Fruit fly (Drosophila melanogaster) whole organism, embryonic: ENCODE results near the gene CG5180.

Source experiments
- CG10147 ChIP-seq: fragments of 200-800 bp; sonication (Bioruptor generic); optimal IDR thresholded peaks from 2 replicates; lab custom pipeline; 2019; ENCODE audit warnings: missing biosample characterization, mild to moderate bottlenecking, missing genetic modification characterization, moderate library complexity
- CG10209 ChIP-seq: fragments of 200-800 bp; sonication (Bioruptor generic); optimal IDR thresholded peaks from 3 replicates; lab custom pipeline; 2017; ENCODE audit warnings: missing biosample characterization, mild to moderate bottlenecking, missing genetic modification characterization, missing genetic modification reagents
- CG10431 ChIP-seq: fragments of 200-800 bp; sonication (Bioruptor generic); optimal IDR thresholded peaks from 3 replicates; lab custom pipeline; 2018; ENCODE audit warnings: missing biosample characterization, mild to moderate bottlenecking, missing genetic modification characterization
- CG11085 ChIP-seq: fragments of 200-800 bp; sonication (Bioruptor generic); IDR thresholded peaks from 2 replicates; pipeline ENCODE4 v1.3.6; 2022; ENCODE audit warnings: missing biosample characterization, missing genetic modification characterization
- CG12219 ChIP-seq: fragments of 200-800 bp; sonication (Bioruptor generic); optimal IDR thresholded peaks from 3 replicates; lab custom pipeline; 2018; ENCODE audit warnings: missing biosample characterization, mild to moderate bottlenecking, missing genetic modification characterization
- CG12391 ChIP-seq: fragments of 200-800 bp; sonication (Bioruptor generic); optimal IDR thresholded peaks from 3 replicates; lab custom pipeline; 2018; ENCODE audit warnings: missing biosample characterization, mild to moderate bottlenecking, missing genetic modification characterization, moderate library complexity
- CG13123 ChIP-seq: fragments of 200-800 bp; sonication (Bioruptor generic); optimal IDR thresholded peaks from 2 replicates; lab custom pipeline; 2016; ENCODE audit warnings: missing biosample characterization, missing genetic modification characterization
- CG14667 ChIP-seq: fragments of 200-800 bp; sonication (Bioruptor generic); IDR thresholded peaks from 2 replicates; pipeline ENCODE4 v1.3.6; 2022; ENCODE audit warnings: missing biosample characterization, missing genetic modification characterization
- CG15011 ChIP-seq: fragments of 200-800 bp; sonication (Bioruptor generic); optimal IDR thresholded peaks from 3 replicates; lab custom pipeline; 2018; ENCODE audit warnings: missing biosample characterization, mild to moderate bottlenecking, missing genetic modification characterization
- CG2202 ChIP-seq: fragments of 200-800 bp; sonication (Bioruptor generic); optimal IDR thresholded peaks from 2 replicates; lab custom pipeline; 2018; ENCODE audit warnings: missing biosample characterization, mild to moderate bottlenecking, missing genetic modification characterization
- CG4328 ChIP-seq: fragments of 200-800 bp; sonication (Bioruptor generic); optimal IDR thresholded peaks from 3 replicates; lab custom pipeline; 2017; ENCODE audit warnings: missing biosample characterization, missing genetic modification reagents, missing genetic modification characterization
- CG4707 ChIP-seq: fragments of 200-800 bp; sonication (Bioruptor generic); optimal IDR thresholded peaks from 2 replicates; lab custom pipeline; 2018; ENCODE audit warnings: missing biosample characterization, mild to moderate bottlenecking, missing genetic modification characterization, moderate library complexity
- CG4820 ChIP-seq: fragments of 200-800 bp; sonication (Bioruptor generic); optimal IDR thresholded peaks from 3 replicates; lab custom pipeline; 2016; ENCODE audit warnings: missing biosample characterization, missing genetic modification characterization
- CG6683 ChIP-seq: fragments of 200-800 bp; sonication (Bioruptor generic); optimal IDR thresholded peaks from 2 replicates; lab custom pipeline; 2017; ENCODE audit warnings: missing biosample characterization, mild to moderate bottlenecking, missing genetic modification characterization, missing genetic modification reagents
- CG7963 ChIP-seq: fragments of 200-800 bp; sonication (Bioruptor generic); IDR thresholded peaks from 3 replicates; pipeline ENCODE4 v1.3.6; 2022; ENCODE audit warnings: missing biosample characterization, missing genetic modification characterization; ENCODE audit not compliant: partially characterized antibody
- CG9932 ChIP-seq: fragments of 200-800 bp; sonication (Bioruptor generic); IDR thresholded peaks from 2 replicates; pipeline ENCODE4 v1.3.6; 2022; ENCODE audit warnings: missing biosample characterization, missing genetic modification characterization
- Camta ChIP-seq: fragments of 200-800 bp; sonication (Bioruptor generic); optimal IDR thresholded peaks from 2 replicates; lab custom pipeline; 2016; ENCODE audit warnings: missing biosample characterization, missing genetic modification characterization
- E2f1 ChIP-seq: fragments of 200-800 bp; sonication (Bioruptor generic); IDR thresholded peaks from 2 replicates; pipeline ENCODE4 v1.3.6; 2022; ENCODE audit warnings: missing biosample characterization, missing genetic modification characterization
- HLH54F ChIP-seq: fragments of 200-800 bp; sonication (Bioruptor generic); optimal IDR thresholded peaks from 3 replicates; lab custom pipeline; 2016; ENCODE audit warnings: missing biosample characterization, missing genetic modification characterization
- HLHmδ ChIP-seq: fragments of 200-800 bp; sonication (Bioruptor generic); optimal IDR thresholded peaks from 2 replicates; lab custom pipeline; 2018; ENCODE audit warnings: missing biosample characterization, mild to moderate bottlenecking, missing genetic modification characterization, moderate library complexity
- Hand ChIP-seq: fragments of 200-800 bp; sonication (Bioruptor generic); optimal IDR thresholded peaks from 2 replicates; lab custom pipeline; 2017; ENCODE audit warnings: mild to moderate bottlenecking, missing biosample characterization, missing genetic modification reagents, missing genetic modification characterization
- Hey ChIP-seq: fragments of 200-800 bp; sonication (Bioruptor generic); optimal IDR thresholded peaks from 3 replicates; lab custom pipeline; 2018; ENCODE audit warnings: missing biosample characterization, mild to moderate bottlenecking, missing genetic modification characterization
- Lpt ChIP-seq: fragments of >200 bp; optimal IDR thresholded peaks from 2 replicates; lab custom pipeline; 2018; ENCODE audit warnings: missing biosample characterization, missing genetic modification characterization
- MBD-R2 ChIP-seq: fragments of 200-800 bp; sonication (Bioruptor generic); IDR thresholded peaks from 2 replicates; pipeline ENCODE4 v1.3.6; 2022; ENCODE audit warnings: missing biosample characterization, missing genetic modification characterization
- Max ChIP-seq: fragments of 200-800 bp; sonication (Bioruptor generic); optimal IDR thresholded peaks from 2 replicates; lab custom pipeline; 2016; ENCODE audit warnings: missing biosample characterization, mild to moderate bottlenecking, missing genetic modification characterization
- Med ChIP-seq: fragments of 200-800 bp; sonication (Bioruptor generic); peaks from one replicate; lab custom pipeline; 2016; ENCODE audit warnings: missing biosample characterization, missing genetic modification characterization, mild to moderate bottlenecking, inconsistent platforms, moderate library complexity
- Meics ChIP-seq: fragments of 200-800 bp; sonication (Bioruptor generic); optimal IDR thresholded peaks from 2 replicates; lab custom pipeline; 2017; ENCODE audit warnings: missing biosample characterization, mild to moderate bottlenecking, missing genetic modification characterization
- NC2α ChIP-seq: fragments of 200-800 bp; sonication (Bioruptor generic); optimal IDR thresholded peaks from 2 replicates; lab custom pipeline; 2016; ENCODE audit warnings: missing biosample characterization, missing genetic modification characterization
- Side ChIP-seq: fragments of 200-800 bp; sonication (Bioruptor generic); optimal IDR thresholded peaks from 2 replicates; lab custom pipeline; 2016; ENCODE audit warnings: missing biosample characterization, missing genetic modification characterization
- Sox100B ChIP-seq: fragments of 200-800 bp; sonication (Bioruptor generic); optimal IDR thresholded peaks from 3 replicates; lab custom pipeline; 2018; ENCODE audit warnings: missing biosample characterization, mild to moderate bottlenecking, missing genetic modification characterization
- Taf1 ChIP-seq: fragments of 200-800 bp; sonication (Bioruptor generic); IDR thresholded peaks from 2 replicates; pipeline ENCODE4 v1.3.6; 2022; ENCODE audit warnings: missing biosample characterization, missing genetic modification characterization
- Tbp ChIP-seq: fragments of >200 bp; optimal IDR thresholded peaks from 2 replicates; lab custom pipeline; 2018; ENCODE audit warnings: missing biosample characterization, missing genetic modification characterization
- bab2 ChIP-seq: fragments of 200-800 bp; sonication (Bioruptor generic); optimal IDR thresholded peaks from 2 replicates; lab custom pipeline; 2016; ENCODE audit warnings: missing biosample characterization, missing genetic modification characterization
- bsh ChIP-seq, 2 experiments: fragments of 200-800 bp; sonication (Bioruptor generic); optimal IDR thresholded peaks; 2 replicates each; lab custom pipeline; 2017 to 2018; ENCODE audit warnings: mild to moderate bottlenecking in 2 of 2, missing biosample characterization in 2 of 2, missing genetic modification characterization in 2 of 2, moderate library complexity in 1 of 2
- btn ChIP-seq: fragments of 200-800 bp; sonication (Bioruptor generic); optimal IDR thresholded peaks from 2 replicates; lab custom pipeline; 2016; ENCODE audit warnings: missing biosample characterization, missing genetic modification characterization
- cas ChIP-seq: fragments of 200-800 bp; sonication (Bioruptor generic); IDR thresholded peaks from 2 replicates; pipeline ENCODE4 v1.3.6; 2022; ENCODE audit warnings: missing biosample characterization, missing genetic modification characterization
- cg ChIP-seq: fragments of 200-800 bp; sonication (Bioruptor generic); optimal IDR thresholded peaks from 3 replicates; lab custom pipeline; 2019; ENCODE audit warnings: missing biosample characterization, mild to moderate bottlenecking, missing genetic modification characterization, moderate library complexity
- gro ChIP-seq: fragments of 200-800 bp; sonication (Bioruptor generic); optimal IDR thresholded peaks from 2 replicates; lab custom pipeline; 2016; ENCODE audit warnings: missing biosample characterization, missing genetic modification characterization
- h ChIP-seq: fragments of >200 bp; optimal IDR thresholded peaks from 2 replicates; lab custom pipeline; 2017
- her ChIP-seq: fragments of 200-800 bp; sonication (Bioruptor generic); optimal IDR thresholded peaks from 2 replicates; lab custom pipeline; 2016; ENCODE audit warnings: missing biosample characterization, missing genetic modification characterization
- jigr1 ChIP-seq: fragments of 200-800 bp; sonication (Bioruptor generic); IDR thresholded peaks from 3 replicates; pipeline ENCODE4 v1.3.6; 2022; ENCODE audit warnings: missing biosample characterization, missing genetic modification characterization
- luna ChIP-seq: fragments of 200-800 bp; sonication (Bioruptor generic); optimal IDR thresholded peaks from 2 replicates; lab custom pipeline; 2016; ENCODE audit warnings: missing biosample characterization, missing genetic modification characterization
- maf-S ChIP-seq: fragments of 200-800 bp; sonication (Bioruptor generic); optimal IDR thresholded peaks from 2 replicates; lab custom pipeline; 2016; ENCODE audit warnings: missing biosample characterization, missing genetic modification characterization
- org-1 ChIP-seq: fragments of 200-800 bp; sonication (Bioruptor generic); optimal IDR thresholded peaks from 2 replicates; lab custom pipeline; 2017; ENCODE audit warnings: missing biosample characterization, missing genetic modification characterization
- pfk ChIP-seq: fragments of 200-800 bp; sonication (Bioruptor generic); optimal IDR thresholded peaks from 2 replicates; lab custom pipeline; 2018; ENCODE audit warnings: missing biosample characterization, mild to moderate bottlenecking, missing genetic modification characterization, moderate library complexity
- schlank ChIP-seq: fragments of 200-800 bp; sonication (Bioruptor generic); optimal IDR thresholded peaks from 2 replicates; lab custom pipeline; 2018; ENCODE audit warnings: missing biosample characterization, mild to moderate bottlenecking, missing genetic modification characterization
- slbo ChIP-seq: fragments of 200-800 bp; sonication (Bioruptor generic); IDR thresholded peaks from 2 replicates; pipeline ENCODE4 v1.3.6; 2022; ENCODE audit warnings: missing biosample characterization, missing genetic modification characterization
- slp2 ChIP-seq: fragments of 200-800 bp; sonication (Bioruptor generic); optimal IDR thresholded peaks from 2 replicates; lab custom pipeline; 2016; ENCODE audit warnings: missing biosample characterization, missing genetic modification characterization
- stwl ChIP-seq: fragments of 200-800 bp; sonication (Bioruptor generic); optimal IDR thresholded peaks from 3 replicates; lab custom pipeline; 2018; ENCODE audit warnings: missing biosample characterization, mild to moderate bottlenecking, missing genetic modification characterization, moderate library complexity
- tgo ChIP-seq: fragments of 200-800 bp; sonication (Bioruptor generic); IDR thresholded peaks from 3 replicates; pipeline ENCODE4 v1.3.6; 2022; ENCODE audit warnings: missing biosample characterization, missing genetic modification characterization
- vvl ChIP-seq: fragments of 200-800 bp; sonication (Bioruptor generic); IDR thresholded peaks from 2 replicates; pipeline ENCODE4 v1.3.6; 2022; ENCODE audit warnings: missing biosample characterization, missing genetic modification characterization
- zen2 ChIP-seq: fragments of 200-800 bp; sonication (Bioruptor generic); IDR thresholded peaks from 3 replicates; pipeline ENCODE4 v1.3.6; 2022; ENCODE audit warnings: missing biosample characterization, missing genetic modification characterization; ENCODE audit not compliant: partially characterized antibody

Gene CG5180

DNA sequence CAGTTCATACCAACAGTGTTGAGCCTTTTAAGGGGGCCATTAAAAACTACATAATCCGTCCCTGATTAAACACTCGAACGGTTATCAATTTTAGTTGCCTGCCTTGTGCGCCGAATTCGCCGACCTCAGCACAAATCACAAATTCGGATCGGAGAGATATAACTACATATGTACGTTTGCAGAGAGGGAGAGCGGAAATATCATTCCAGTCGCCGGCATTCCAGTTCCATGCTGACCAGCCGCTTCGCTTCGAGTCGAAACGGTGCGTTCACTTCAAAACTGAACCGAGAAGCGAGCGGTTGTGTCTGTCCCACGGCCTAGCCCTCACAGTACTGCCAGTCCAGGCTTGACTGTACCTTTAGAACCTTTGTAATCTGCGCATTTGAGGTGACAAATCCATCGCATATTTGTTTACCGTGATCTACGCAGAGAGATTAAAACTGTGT, 16.8 kb downstream of the CG5180 start (continued):
- TF ChIP-seq Med (GFP tag; lab: Kevin White, UChicago) (peak; percentile 92), HLHmδ (peak; percentile 74), btn (GFP tag; lab: Kevin White, UChicago) (no peak), CG9932 (GFP tag; lab: Robert Waterston, UW) (peak; percentile 34; the same call in 1 of the 2 replicates), E2f1 (GFP tag; lab: Robert Waterston, UW) (peak; percentile 31; the same call in 1 of the 2 replicates), CG4707 (GFP tag; lab: Kevin White, UChicago) (no peak), CG10209 (GFP tag; lab: Kevin White, UChicago) (no peak), slbo (no peak), h (lab: Kevin White, UChicago) (no peak), Taf1 (GFP tag; lab: Robert Waterston, UW) (no peak), CG13123 (GFP tag; lab: Kevin White, UChicago) (no peak), Side (peak; percentile 54), luna (GFP tag; lab: Kevin White, UChicago) (no peak), stwl (tag; lab: Kevin White, UChicago) (no peak), CG14667 (GFP tag; lab: Robert Waterston, UW) (no peak), Lpt (GFP tag; lab: Kevin White, UChicago) (no peak), Max (GFP tag; lab: Kevin White, UChicago) (peak; percentile 58), org-1 (GFP tag; lab: Kevin White, UChicago) (no peak), CG6683 (GFP tag; lab: Kevin White, UChicago) (no peak), Camta (GFP tag; lab: Kevin White, UChicago) (no peak), pfk (peak; percentile 71), her (GFP tag; lab: Kevin White, UChicago) (peak; percentile 57), NC2α (GFP tag; lab: Kevin White, UChicago) (no peak), MBD-R2 (GFP tag; lab: Robert Waterston, UW) (peak; percentile 30; the same call in 1 of the 2 replicates), jigr1 (GFP tag; lab: Robert Waterston, UW) (no peak), bsh (GFP tag; optimal IDR thresholded peaks at IDR 0.05; lab: Kevin White, UChicago) (no peak), maf-S (GFP tag; lab: Kevin White, UChicago) (peak; percentile 22), CG11085 (GFP tag; lab: Robert Waterston, UW) (no peak), zen2 (GFP tag; lab: Robert Waterston, UW) (no peak), vvl (GFP tag; lab: Robert Waterston, UW) (peak; percentile 32; the same call in 1 of the 2 replicates), Sox100B (GFP tag; lab: Kevin White, UChicago) (no peak), CG10147 (GFP tag; lab: Kevin White, UChicago) (no peak), CG10431 (GFP tag; lab: Kevin White, UChicago) (no peak), CG7963 (GFP tag; lab: Robert Waterston, UW) (no peak), schlank (peak; percentile 9), cg (GFP tag; lab: Kevin White, UChicago) (no peak), gro (GFP tag; lab: Kevin White, UChicago) (peak; percentile 49), Tbp (GFP tag; lab: Kevin White, UChicago) (no peak), cas (GFP tag; lab: Robert Waterston, UW) (no peak), tgo (no peak), Hand (GFP tag; lab: Kevin White, UChicago) (peak; percentile 23), CG15011 (GFP tag; lab: Kevin White, UChicago) (no peak), CG4328 (GFP tag; lab: Kevin White, UChicago) (peak; percentile 32), HLH54F (GFP tag; lab: Kevin White, UChicago) (no peak), slp2 (no peak), Meics (GFP tag; lab: Kevin White, UChicago) (peak; percentile 7), CG12391 (tag; lab: Kevin White, UChicago) (no peak), CG2202 (tag; lab: Kevin White, UChicago) (no peak), CG4820 (GFP tag; lab: Kevin White, UChicago) (no peak), CG12219 (GFP tag; lab: Kevin White, UChicago) (no peak), Hey (tag; lab: Kevin White, UChicago) (peak; percentile 90), bab2 (GFP tag; lab: Kevin White, UChicago) (no peak)
